Fruit fly (Drosophila melanogaster) whole organism, embryonic: ENCODE results near the gene Rtnl1.
A peak's percentile ranks its signal among the peaks of the same experiment; 100 is the strongest.

ENCODE experiments used
- Atf6 ChIP-seq: fragments of 200-800 bp; sonication (Bioruptor generic); IDR thresholded peaks from 2 replicates; pipeline ENCODE4 v1.3.6; 2022; ENCODE audit warnings: missing biosample characterization, missing genetic modification characterization
- Bdp1 ChIP-seq: fragments of 200-800 bp; sonication (Bioruptor generic); optimal IDR thresholded peaks from 3 replicates; lab custom pipeline; 2016; ENCODE audit warnings: missing biosample characterization, missing genetic modification characterization
- CG10209 ChIP-seq: fragments of 200-800 bp; sonication (Bioruptor generic); optimal IDR thresholded peaks from 3 replicates; lab custom pipeline; 2017; ENCODE audit warnings: missing biosample characterization, mild to moderate bottlenecking, missing genetic modification characterization, missing genetic modification reagents
- CG10462 ChIP-seq: fragments of 200-800 bp; sonication (Bioruptor generic); optimal IDR thresholded peaks from 2 replicates; lab custom pipeline; 2016; ENCODE audit warnings: missing biosample characterization, missing genetic modification characterization
- CG11723 ChIP-seq: fragments of 200-800 bp; sonication (Bioruptor generic); optimal IDR thresholded peaks from 2 replicates; lab custom pipeline; 2017; ENCODE audit warnings: missing biosample characterization, mild to moderate bottlenecking, missing genetic modification characterization
- CG12104 ChIP-seq: fragments of 200-800 bp; sonication (Bioruptor generic); optimal IDR thresholded peaks from 3 replicates; lab custom pipeline; 2016; ENCODE audit warnings: missing biosample characterization, missing genetic modification characterization
- CG12155 ChIP-seq: fragments of 200-800 bp; sonication (Bioruptor generic); optimal IDR thresholded peaks from 3 replicates; lab custom pipeline; 2016; ENCODE audit warnings: missing biosample characterization, missing genetic modification characterization
- CG12219 ChIP-seq: fragments of 200-800 bp; sonication (Bioruptor generic); optimal IDR thresholded peaks from 3 replicates; lab custom pipeline; 2018; ENCODE audit warnings: missing biosample characterization, mild to moderate bottlenecking, missing genetic modification characterization
- CG12391 ChIP-seq: fragments of 200-800 bp; sonication (Bioruptor generic); optimal IDR thresholded peaks from 3 replicates; lab custom pipeline; 2018; ENCODE audit warnings: missing biosample characterization, mild to moderate bottlenecking, missing genetic modification characterization, moderate library complexity
- CG12769 ChIP-seq: fragments of 200-800 bp; sonication (Bioruptor generic); optimal IDR thresholded peaks from 2 replicates; lab custom pipeline; 2019; ENCODE audit warnings: missing biosample characterization, mild to moderate bottlenecking, missing genetic modification characterization, moderate library complexity
- CG12942 ChIP-seq: fragments of 200-800 bp; sonication (Bioruptor generic); optimal IDR thresholded peaks from 3 replicates; lab custom pipeline; 2016; ENCODE audit warnings: missing biosample characterization, missing genetic modification characterization
- CG14667 ChIP-seq: fragments of 200-800 bp; sonication (Bioruptor generic); IDR thresholded peaks from 2 replicates; pipeline ENCODE4 v1.3.6; 2022; ENCODE audit warnings: missing biosample characterization, missing genetic modification characterization
- CG17359 ChIP-seq: fragments of 200-800 bp; sonication (Bioruptor generic); optimal IDR thresholded peaks from 3 replicates; lab custom pipeline; 2018; ENCODE audit warnings: missing biosample characterization, mild to moderate bottlenecking, missing genetic modification characterization, moderate library complexity
- CG17612 ChIP-seq: fragments of 200-800 bp; sonication (Bioruptor generic); IDR thresholded peaks from 2 replicates; pipeline ENCODE4 v1.3.6; 2022; ENCODE audit warnings: missing biosample characterization, missing genetic modification characterization
- CG33557 ChIP-seq: fragments of 200-800 bp; sonication (Bioruptor generic); optimal IDR thresholded peaks from 2 replicates; lab custom pipeline; 2019; ENCODE audit warnings: missing biosample characterization, mild to moderate bottlenecking, missing genetic modification characterization, moderate library complexity
- CG3995 ChIP-seq: fragments of 200-800 bp; sonication (Bioruptor generic); optimal IDR thresholded peaks from 3 replicates; lab custom pipeline; 2016; ENCODE audit warnings: missing biosample characterization, missing genetic modification characterization
- CG6765 ChIP-seq: fragments of 200-800 bp; sonication (Bioruptor generic); optimal IDR thresholded peaks from 3 replicates; lab custom pipeline; 2017; ENCODE audit warnings: missing biosample characterization, mild to moderate bottlenecking, missing genetic modification characterization
- CG7372 ChIP-seq: fragments of 200-800 bp; sonication (Bioruptor generic); IDR thresholded peaks from 2 replicates; pipeline ENCODE4 v1.3.6; 2022; ENCODE audit warnings: missing biosample characterization, missing genetic modification characterization
- CG7987 ChIP-seq: fragments of 200-800 bp; sonication (Bioruptor generic); optimal IDR thresholded peaks from 2 replicates; lab custom pipeline; 2018; ENCODE audit warnings: missing biosample characterization, mild to moderate bottlenecking, missing genetic modification characterization, moderate library complexity
- CG8478 ChIP-seq: fragments of >200 bp; optimal IDR thresholded peaks from 2 replicates; lab custom pipeline; 2018
- CG8924 ChIP-seq: fragments of 200-800 bp; optimal IDR thresholded peaks from 3 replicates; lab custom pipeline; 2019; ENCODE audit warnings: missing biosample characterization, mild to moderate bottlenecking, missing genetic modification characterization, moderate library complexity
- CHES-1-like ChIP-seq: fragments of 200-800 bp; sonication (Bioruptor generic); optimal IDR thresholded peaks from 2 replicates; lab custom pipeline; 2016; ENCODE audit warnings: missing biosample characterization, missing genetic modification characterization
- Camta ChIP-seq: fragments of 200-800 bp; sonication (Bioruptor generic); optimal IDR thresholded peaks from 2 replicates; lab custom pipeline; 2016; ENCODE audit warnings: missing biosample characterization, missing genetic modification characterization
- Dp ChIP-seq: fragments of 200-800 bp; sonication (Bioruptor generic); optimal IDR thresholded peaks from 2 replicates; lab custom pipeline; 2018; ENCODE audit warnings: missing biosample characterization, mild to moderate bottlenecking, missing genetic modification characterization, moderate library complexity
- Hmr ChIP-seq: fragments of 200-800 bp; sonication (Bioruptor generic); optimal IDR thresholded peaks from 3 replicates; lab custom pipeline; 2017; ENCODE audit warnings: mild to moderate bottlenecking, missing biosample characterization, missing genetic modification reagents, missing genetic modification characterization
- Hmx ChIP-seq: fragments of 200-800 bp; sonication (Bioruptor generic); optimal IDR thresholded peaks from 2 replicates; lab custom pipeline; 2016; ENCODE audit warnings: missing biosample characterization, missing genetic modification characterization
- Hr78 ChIP-seq, 2 experiments: fragments of 200-800 bp in 1 of 2; fragments of >200 bp in 1 of 2; sonication (Bioruptor generic) in 1 of 2; optimal IDR thresholded peaks; 2 replicates each; lab custom pipeline; 2017 to 2019; ENCODE audit warnings: missing biosample characterization in 2 of 2, missing genetic modification characterization in 2 of 2, mild to moderate bottlenecking in 1 of 2, moderate library complexity in 1 of 2
- MBD-R2 ChIP-seq: fragments of 200-800 bp; sonication (Bioruptor generic); IDR thresholded peaks from 2 replicates; pipeline ENCODE4 v1.3.6; 2022; ENCODE audit warnings: missing biosample characterization, missing genetic modification characterization
- NFAT ChIP-seq: fragments of 200-800 bp; sonication (Bioruptor generic); IDR thresholded peaks from 2 replicates; pipeline ENCODE4 v1.3.6; 2022; ENCODE audit warnings: missing biosample characterization, missing genetic modification characterization
- Nf-YA ChIP-seq: fragments of 200-800 bp; sonication (Bioruptor generic); IDR thresholded peaks from 2 replicates; pipeline ENCODE4 v1.3.6; 2022; ENCODE audit warnings: missing biosample characterization, missing genetic modification characterization
- Optix ChIP-seq: fragments of 200-800 bp; sonication (Bioruptor generic); IDR thresholded peaks from 3 replicates; pipeline ENCODE4 v1.3.6; 2022; ENCODE audit warnings: missing biosample characterization, missing genetic modification characterization
- PHDP ChIP-seq: fragments of 200-800 bp; sonication (Bioruptor generic); optimal IDR thresholded peaks from 3 replicates; lab custom pipeline; 2018; ENCODE audit warnings: missing biosample characterization, mild to moderate bottlenecking, missing genetic modification characterization, moderate library complexity
- Rx ChIP-seq: fragments of 200-800 bp; sonication (Bioruptor generic); IDR thresholded peaks from 2 replicates; pipeline ENCODE4 v1.3.6; 2022; ENCODE audit warnings: missing biosample characterization, missing genetic modification characterization
- Taf1 ChIP-seq: fragments of 200-800 bp; sonication (Bioruptor generic); IDR thresholded peaks from 2 replicates; pipeline ENCODE4 v1.3.6; 2022; ENCODE audit warnings: missing biosample characterization, missing genetic modification characterization
- cas ChIP-seq: fragments of 200-800 bp; sonication (Bioruptor generic); IDR thresholded peaks from 2 replicates; pipeline ENCODE4 v1.3.6; 2022; ENCODE audit warnings: missing biosample characterization, missing genetic modification characterization
- crp ChIP-seq, 2 experiments: fragments of 200-800 bp; sonication (Bioruptor generic); optimal IDR thresholded peaks; 2 replicates in 1 of 2; 3 replicates in 1 of 2; lab custom pipeline; 2017; ENCODE audit warnings: missing biosample characterization in 2 of 2, missing genetic modification characterization in 2 of 2, mild to moderate bottlenecking in 1 of 2, moderate library complexity in 1 of 2
- danr ChIP-seq: fragments of 200-800 bp; sonication (Bioruptor generic); IDR thresholded peaks from 2 replicates; pipeline ENCODE4 v1.3.6; 2022; ENCODE audit warnings: missing biosample characterization, missing genetic modification characterization
- dimm ChIP-seq: fragments of 200-800 bp; sonication (Bioruptor generic); IDR thresholded peaks from 2 replicates; pipeline ENCODE4 v1.3.6; 2022; ENCODE audit warnings: missing biosample characterization, missing genetic modification characterization
- dmrt11E ChIP-seq: fragments of 200-800 bp; sonication (Bioruptor generic); optimal IDR thresholded peaks from 3 replicates; lab custom pipeline; 2018; ENCODE audit warnings: missing biosample characterization, mild to moderate bottlenecking, missing genetic modification characterization, moderate library complexity
- dysf ChIP-seq: fragments of 200-800 bp; sonication (Bioruptor generic); IDR thresholded peaks from 3 replicates; pipeline ENCODE4 v1.3.6; 2022; ENCODE audit warnings: missing biosample characterization, missing genetic modification characterization
- ewg ChIP-seq: fragments of 200-800 bp; sonication (Bioruptor generic); optimal IDR thresholded peaks from 3 replicates; lab custom pipeline; 2017; ENCODE audit warnings: mild to moderate bottlenecking, missing biosample characterization, missing genetic modification reagents, missing genetic modification characterization
- fru ChIP-seq: fragments of >200 bp; optimal IDR thresholded peaks from 2 replicates; lab custom pipeline; 2017
- gsb-n ChIP-seq: fragments of 200-800 bp; sonication (Bioruptor generic); optimal IDR thresholded peaks from 3 replicates; lab custom pipeline; 2018; ENCODE audit warnings: missing biosample characterization, mild to moderate bottlenecking, missing genetic modification characterization
- lbe ChIP-seq: fragments of 200-800 bp; sonication (Bioruptor generic); optimal IDR thresholded peaks from 2 replicates; lab custom pipeline; 2016; ENCODE audit warnings: missing biosample characterization, mild to moderate bottlenecking, missing genetic modification characterization
- nom ChIP-seq: fragments of 200-800 bp; sonication (Bioruptor generic); optimal IDR thresholded peaks from 2 replicates; lab custom pipeline; 2017; ENCODE audit warnings: missing biosample characterization, missing genetic modification characterization, mild to moderate bottlenecking, moderate library complexity, missing genetic modification reagents
- phol ChIP-seq: fragments of 200-800 bp; sonication (Bioruptor generic); optimal IDR thresholded peaks from 3 replicates; lab custom pipeline; 2018; ENCODE audit warnings: missing biosample characterization, mild to moderate bottlenecking, missing genetic modification characterization, moderate library complexity
- so ChIP-seq: fragments of 200-800 bp; sonication (Bioruptor generic); IDR thresholded peaks from 3 replicates; pipeline ENCODE4 v1.3.6; 2022; ENCODE audit warnings: missing biosample characterization, missing genetic modification characterization
- wdn ChIP-seq: fragments of 200-800 bp; sonication (Bioruptor generic); IDR thresholded peaks from 2 replicates; pipeline ENCODE4 v1.3.6; 2022; ENCODE audit warnings: missing biosample characterization, missing genetic modification characterization
- wek ChIP-seq: fragments of 200-800 bp; sonication (Bioruptor generic); optimal IDR thresholded peaks from 3 replicates; lab custom pipeline; 2018; ENCODE audit warnings: missing biosample characterization, mild to moderate bottlenecking, missing genetic modification characterization, moderate library complexity
- zen ChIP-seq: fragments of 200-800 bp; sonication (Bioruptor generic); optimal IDR thresholded peaks from 3 replicates; lab custom pipeline; 2018; ENCODE audit warnings: missing biosample characterization, mild to moderate bottlenecking, missing genetic modification characterization, moderate library complexity

The Rtnl1 gene

DNA sequence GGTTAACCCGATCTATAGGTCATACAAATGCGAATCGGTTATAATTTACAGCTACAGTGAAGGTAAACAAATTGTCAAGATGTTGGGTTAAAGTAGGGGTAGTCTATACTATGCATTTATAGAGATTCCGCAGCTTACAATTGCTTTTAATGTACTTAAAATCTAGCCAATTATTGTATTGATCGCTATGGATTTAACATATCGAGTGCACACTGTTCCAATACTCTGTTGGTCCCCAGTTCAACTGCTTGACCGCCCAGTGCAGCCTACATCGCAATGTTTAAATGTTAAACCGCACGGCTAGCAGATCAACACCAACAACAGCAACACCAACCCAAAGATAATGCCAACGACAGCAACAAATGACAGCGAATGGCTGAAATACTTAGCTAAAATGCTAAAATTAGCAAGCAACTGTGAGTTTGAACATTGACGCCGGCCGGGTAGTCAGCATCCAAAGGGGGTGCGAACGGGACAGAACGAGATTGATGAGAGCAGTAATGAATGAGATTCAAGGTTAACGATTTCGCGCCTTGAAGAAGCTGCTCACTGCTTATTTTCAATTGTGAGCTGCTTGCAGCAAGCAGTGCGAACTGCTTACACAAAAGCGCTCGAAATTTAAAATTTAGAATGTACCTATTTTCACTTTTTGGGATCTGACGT lies 8.5 kb downstream of the Rtnl1 start (continued):
- TF ChIP-seq Taf1, result peak; percentile 52
- no peak for TF ChIP-seq phol (tag; lab: Kevin White, UChicago)
- no peak for TF ChIP-seq fru (lab: Kevin White, UChicago)
- no peak for TF ChIP-seq CG12391 (tag; lab: Kevin White, UChicago)
- TF ChIP-seq CG7987 (GFP tag; lab: Kevin White, UChicago), result no peak
- TF ChIP-seq so (GFP tag; lab: Robert Waterston, UW), result no peak; the same call in 2 of the 3 replicates
- TF ChIP-seq Nf-YA, result no peak
- TF ChIP-seq nom (GFP tag; lab: Kevin White, UChicago), result no peak
- no peak for TF ChIP-seq wek
- TF ChIP-seq danr (GFP tag; lab: Robert Waterston, UW), result no peak
- peak; percentile 23; the same call in 2 of the 3 replicates for TF ChIP-seq Optix (GFP tag; lab: Robert Waterston, UW)
- no peak for TF ChIP-seq PHDP
- no peak; the same call in 1 of the 2 replicates for TF ChIP-seq Atf6 (GFP tag; lab: Robert Waterston, UW)
- no peak for TF ChIP-seq lbe (GFP tag; lab: Kevin White, UChicago)
- no peak for TF ChIP-seq CG12104 (GFP tag; lab: Kevin White, UChicago)
- TF ChIP-seq CG7372 (GFP tag; lab: Robert Waterston, UW), result no peak
- no peak for TF ChIP-seq CG10209
- no peak for TF ChIP-seq gsb-n
- TF ChIP-seq cas (GFP tag; lab: Robert Waterston, UW), result no peak
- peak; percentile 76 for TF ChIP-seq Rx (GFP tag; lab: Robert Waterston, UW)
- TF ChIP-seq Dp (GFP tag; lab: Kevin White, UChicago), result peak; percentile 93
- TF ChIP-seq Hmr (GFP tag; lab: Kevin White, UChicago), result no peak
- TF ChIP-seq CG33557 (GFP tag; lab: Kevin White, UChicago), result no peak
- peak; percentile 24; the same call in 1 of the 2 replicates for TF ChIP-seq CG14667 (GFP tag; lab: Robert Waterston, UW)
- TF ChIP-seq Hr78 (GFP tag; optimal IDR thresholded peaks at IDR 0.05; lab: Kevin White, UChicago), result peak in 1 of 2 experiments; percentile 71
- TF ChIP-seq CG11723 (GFP tag; lab: Kevin White, UChicago), result no peak
- TF ChIP-seq dmrt11E (tag; lab: Kevin White, UChicago), result no peak
- no peak for TF ChIP-seq Bdp1 (GFP tag; lab: Kevin White, UChicago)
- TF ChIP-seq CG8478, result peak; percentile 92
- TF ChIP-seq Camta, result no peak
- TF ChIP-seq CG12155 (GFP tag; lab: Kevin White, UChicago), result no peak
- TF ChIP-seq CG17612 (GFP tag; lab: Robert Waterston, UW), result peak; percentile 44
- no peak for TF ChIP-seq CG8924 (tag; lab: Kevin White, UChicago)
- TF ChIP-seq CHES-1-like (GFP tag; lab: Kevin White, UChicago), result no peak
- TF ChIP-seq dimm, result no peak
- no peak for TF ChIP-seq ewg (GFP tag; lab: Kevin White, UChicago)
- TF ChIP-seq MBD-R2 (GFP tag; lab: Robert Waterston, UW), result peak; percentile 47; the same call in 1 of the 2 replicates
- no peak for TF ChIP-seq CG17359 (tag; lab: Kevin White, UChicago)
- peak; percentile 21 for TF ChIP-seq CG12769 (tag; lab: Kevin White, UChicago)
- TF ChIP-seq Hmx, result no peak
- no peak for TF ChIP-seq CG3995 (GFP tag; lab: Kevin White, UChicago)
- peak; percentile 35 for TF ChIP-seq NFAT (GFP tag; lab: Robert Waterston, UW)
- no peak for TF ChIP-seq CG12942 (GFP tag; lab: Kevin White, UChicago)
- no peak for TF ChIP-seq CG12219 (GFP tag; lab: Kevin White, UChicago)
- no peak for TF ChIP-seq zen (tag; lab: Kevin White, UChicago)
- no peak for TF ChIP-seq wdn (GFP tag; lab: Robert Waterston, UW)
- TF ChIP-seq CG6765 (GFP tag; lab: Kevin White, UChicago), result no peak
- peak; percentile 11; the same call in 2 of the 3 replicates for TF ChIP-seq dysf (GFP tag; lab: Robert Waterston, UW)
- no peak for TF ChIP-seq CG10462
- no peak for TF ChIP-seq crp (GFP tag; optimal IDR thresholded peaks at IDR 0.05; lab: Kevin White, UChicago)
